Worm (Caenorhabditis elegans) whole organism, L1 larva: ENCODE results near the gene fipr-2.

Experiments
- ceh-82 ChIP-seq, 3 experiments: fragments of 150-350 bp in 1 of 3; sonication (generic microtip) in 2 of 3; optimal IDR thresholded peaks; 2 replicates each; lab custom pipeline; 2014 to 2017; ENCODE audit warnings: missing biosample characterization in 3 of 3, missing genetic modification characterization in 3 of 3
- efl-1 ChIP-seq, 4 experiments: fragments of 150-350 bp; optimal IDR thresholded peaks in 3 of 4; peaks in 1 of 4; 1 replicate in 1 of 4; 2 replicates in 3 of 4; lab custom pipeline; 2014; ENCODE audit warnings: missing biosample characterization in 2 of 4, missing genetic modification characterization in 2 of 4, missing genetic modification reagents in 2 of 4
- nhr-77 ChIP-seq: fragments of 150-350 bp; optimal IDR thresholded peaks from 2 replicates; lab custom pipeline; 2014; ENCODE audit warnings: missing biosample characterization, missing genetic modification characterization
- pag-3 ChIP-seq: sonication (generic microtip); optimal IDR thresholded peaks from 2 replicates; lab custom pipeline; 2017; ENCODE audit warnings: missing genetic modification characterization, mild to moderate bottlenecking, missing compliant biosample characterization, antibody characterized with exemption, borderline replicate concordance; ENCODE audit not compliant: insufficient read depth
- ztf-11 ChIP-seq, 2 experiments: sonication (generic microtip); optimal IDR thresholded peaks; 2 replicates each; lab custom pipeline; 2016 to 2017; ENCODE audit warnings: missing genetic modification characterization in 2 of 2, missing biosample characterization in 1 of 2, missing compliant biosample characterization in 1 of 2

ce11 chrV:12337894-12338293 is 27.3 kb upstream of the fipr-2 start, which contains the start of gene twk-13:
- TF ChIP-seq pag-3 (tag; lab: Kevin White, UChicago), result no peak
- TF ChIP-seq ztf-11 (tag; optimal IDR thresholded peaks at IDR 0.05; lab: Kevin White, UChicago), result no peak
- no peak for TF ChIP-seq efl-1 (optimal IDR thresholded peaks at IDR 0.05; lab: Kevin White, UChicago)
- TF ChIP-seq efl-1 (GFP tag; optimal IDR thresholded peaks at IDR 0.05 in 1 of 2; lab: Kevin White, UChicago), result no peak
- no peak for TF ChIP-seq ceh-82 (tag; optimal IDR thresholded peaks at IDR 0.05; lab: Kevin White, UChicago)
- no peak for TF ChIP-seq nhr-77 (tag; lab: Kevin White, UChicago)
